Fruit fly (Drosophila melanogaster): Measurements from ENCODE around the gene RpS5a.

The RpS5a gene

DNA sequence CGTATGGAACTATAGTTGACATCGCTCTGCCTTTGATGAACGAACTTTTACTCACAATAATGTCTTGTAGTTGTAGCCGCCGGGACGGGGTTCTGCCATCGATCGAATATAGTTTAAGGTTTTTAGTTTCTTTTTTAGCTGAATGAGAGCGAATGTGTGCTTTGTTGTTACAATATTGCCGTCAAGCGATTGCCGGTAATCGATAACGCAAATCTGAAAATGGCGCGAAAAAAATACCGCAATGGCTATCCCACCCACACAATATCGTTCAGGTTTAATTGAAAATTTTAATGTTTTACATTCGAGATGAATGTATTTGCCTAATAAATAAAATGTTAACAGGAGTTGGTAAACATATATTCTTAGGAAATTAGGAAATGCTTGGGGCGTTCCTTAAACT, 11.1 kb upstream of the RpS5a start, which contains the start of gene xmas:
TSS of gene xmas (minus strand) at position 191 of the 400 bp plus-strand sequence.
- no peak for TF ChIP-seq net (GFP tag; optimal IDR thresholded peaks at IDR 0.05)
- TF ChIP-seq dsx (GFP tag; optimal IDR thresholded peaks at IDR 0.05; ENCODE audit: poor library complexity, severe bottlenecking) = peak; percentile 66

DNA sequence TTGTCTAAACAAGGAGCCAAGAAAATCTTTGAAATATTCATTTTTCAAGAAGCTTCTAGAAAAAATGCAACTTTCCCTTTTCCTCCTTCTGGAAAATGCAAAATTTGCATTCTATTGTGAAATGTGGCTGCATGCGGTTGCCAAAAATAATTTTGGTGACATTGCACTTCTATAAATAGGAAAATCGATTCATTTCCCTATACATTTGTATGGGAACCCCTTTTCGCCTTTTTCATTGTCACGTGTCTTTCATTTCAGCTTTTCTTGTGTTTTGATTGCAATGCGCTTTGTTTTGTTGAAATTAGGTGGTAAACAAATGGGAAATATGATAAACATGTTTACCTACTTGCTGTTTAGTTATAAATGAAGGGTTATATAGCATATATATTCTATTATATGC, 2.6 kb upstream of the RpS5a start:
- TF ChIP-seq fkh (GFP tag; optimal IDR thresholded peaks at IDR 0.05) (no peak), spab (GFP tag; optimal IDR thresholded peaks at IDR 0.05) (no peak), Eip93F (GFP tag; optimal IDR thresholded peaks at IDR 0.05) (no peak), esn (GFP tag; optimal IDR thresholded peaks at IDR 0.05) (no peak), acj6 (GFP tag; optimal IDR thresholded peaks at IDR 0.05) (no peak), Hr38 (GFP tag; optimal IDR thresholded peaks at IDR 0.05) (no peak), Hr4 (GFP tag; optimal IDR thresholded peaks at IDR 0.05) (no peak), CG8632 (GFP tag; optimal IDR thresholded peaks at IDR 0.05) (no peak), topi (GFP tag; optimal IDR thresholded peaks at IDR 0.05) (no peak), CG11762 (GFP tag; optimal IDR thresholded peaks at IDR 0.05; ENCODE audit: insufficient read depth) (no peak), Eip78C (GFP tag) (no peak), fd59A (GFP tag; optimal IDR thresholded peaks at IDR 0.05) (no peak)

DNA sequence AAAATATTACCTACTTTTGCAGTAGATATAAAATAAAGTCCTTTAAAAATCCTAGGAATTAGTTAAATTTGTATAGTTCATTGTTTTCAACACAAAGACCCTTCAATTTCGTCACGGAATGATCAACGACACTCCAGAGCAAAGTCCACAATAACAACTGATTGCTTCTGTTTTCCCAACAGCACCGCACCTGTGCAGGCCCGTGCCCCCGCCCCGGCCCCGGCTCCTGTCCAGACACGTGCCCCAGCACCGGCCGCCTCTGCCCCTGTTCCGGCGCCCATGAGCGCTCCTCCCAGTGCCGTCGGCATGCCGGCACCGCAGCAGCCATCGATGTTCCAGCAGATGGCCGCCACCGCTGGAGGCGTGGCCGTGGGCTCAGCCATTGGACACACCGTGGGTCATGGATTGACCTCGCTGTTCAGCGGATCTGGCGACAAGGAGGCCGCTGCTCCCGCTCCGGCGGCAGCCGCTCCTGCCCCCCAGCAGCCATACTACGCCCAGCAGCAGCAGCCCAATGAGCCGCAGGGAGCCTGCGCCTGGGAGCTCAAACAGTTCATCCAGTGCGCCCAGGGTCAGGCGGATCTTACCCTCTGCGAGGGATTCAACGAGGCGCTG, 1.7 kb upstream of the RpS5a start:
- TF ChIP-seq Lpt (GFP tag; optimal IDR thresholded peaks at IDR 0.05) (no peak), topi (GFP tag; optimal IDR thresholded peaks at IDR 0.05) (no peak), Hr39 (GFP tag; optimal IDR thresholded peaks at IDR 0.05) (no peak), CG16779 (tag; optimal IDR thresholded peaks at IDR 0.05) (peak; percentile 31), CG32006 (GFP tag; optimal IDR thresholded peaks at IDR 0.05) (no peak), OdsH (GFP tag; optimal IDR thresholded peaks at IDR 0.05) (no peak), fd59A (GFP tag; optimal IDR thresholded peaks at IDR 0.05) (no peak), fkh (GFP tag; optimal IDR thresholded peaks at IDR 0.05) (no peak), CG6163 (GFP tag; IDR thresholded peaks at IDR 0.05) (no peak; the same call in 2 of the 3 replicates), Eip78C (GFP tag) (no peak), CG6808 (GFP tag; optimal IDR thresholded peaks at IDR 0.05) (peak; percentile 64), CG8319 (GFP tag; optimal IDR thresholded peaks at IDR 0.05) (no peak), Hr4 (GFP tag; optimal IDR thresholded peaks at IDR 0.05) (no peak), CG4318 (GFP tag; optimal IDR thresholded peaks at IDR 0.05) (no peak), Sox15 (GFP tag; optimal IDR thresholded peaks at IDR 0.05) (no peak), cyc (GFP tag; optimal IDR thresholded peaks at IDR 0.05) (no peak), CG6854 (GFP tag; optimal IDR thresholded peaks at IDR 0.05) (peak; percentile 57), net (GFP tag; optimal IDR thresholded peaks at IDR 0.05) (no peak), dac (GFP tag; optimal IDR thresholded peaks at IDR 0.05) (no peak), Smox (GFP tag; optimal IDR thresholded peaks at IDR 0.05) (no peak), CG9139 (GFP tag; optimal IDR thresholded peaks at IDR 0.05) (no peak), CG10631 (GFP tag; optimal IDR thresholded peaks at IDR 0.05) (no peak), Eip75B (GFP tag; optimal IDR thresholded peaks at IDR 0.05) (no peak), Blimp-1 (GFP tag; optimal IDR thresholded peaks at IDR 0.05) (no peak), achi (GFP tag; optimal IDR thresholded peaks at IDR 0.05) (no peak), CG15336 (GFP tag; IDR thresholded peaks at IDR 0.05) (peak; percentile 13; the same call in 1 of the 2 replicates), ss (GFP tag; optimal IDR thresholded peaks at IDR 0.05) (peak; percentile 71 to 79), CG7368 (GFP tag; optimal IDR thresholded peaks at IDR 0.05) (no peak), CG34406 (GFP tag; optimal IDR thresholded peaks at IDR 0.05) (no peak), CG8119 (GFP tag; IDR thresholded peaks at IDR 0.05) (no peak), CG6276 (GFP tag; optimal IDR thresholded peaks at IDR 0.05) (no peak)

Data from whole organism, prepupa.